Worm (Caenorhabditis elegans) whole organism, late embryonic: ENCODE results near the gene ssp-33.

Experiments used
- F13H6.1 ChIP-seq: sonication (generic microtip); optimal IDR thresholded peaks from 2 replicates; lab custom pipeline; 2016; ENCODE audit warnings: missing genetic modification characterization, missing compliant biosample characterization
- ceh-6 ChIP-seq: fragments of 200-800 bp; sonication (Bioruptor generic); optimal IDR thresholded peaks from 2 replicates; lab custom pipeline; 2018; ENCODE audit warnings: mild to moderate bottlenecking, missing genetic modification characterization, missing compliant biosample characterization
- ceh-9 ChIP-seq: sonication (generic microtip); optimal IDR thresholded peaks from 2 replicates; lab custom pipeline; 2016; ENCODE audit warnings: mild to moderate bottlenecking, missing genetic modification characterization, inconsistent platforms, missing compliant biosample characterization
- hlh-30 ChIP-seq: sonication (generic microtip); optimal IDR thresholded peaks from 2 replicates; lab custom pipeline; 2017; ENCODE audit warnings: antibody characterized with exemption, missing genetic modification characterization, missing compliant biosample characterization; ENCODE audit not compliant: insufficient read depth
- lim-6 ChIP-seq: sonication (generic microtip); optimal IDR thresholded peaks from 2 replicates; lab custom pipeline; 2016; ENCODE audit warnings: missing genetic modification characterization, missing compliant biosample characterization
- lin-11 ChIP-seq: fragments of 200-800 bp; sonication (Bioruptor generic); optimal IDR thresholded peaks from 2 replicates; lab custom pipeline; 2018; ENCODE audit warnings: mild to moderate bottlenecking, missing genetic modification characterization, missing compliant biosample characterization
- nfya-1 ChIP-seq: sonication (generic microtip); optimal IDR thresholded peaks from 2 replicates; lab custom pipeline; 2017; ENCODE audit warnings: missing genetic modification characterization, mild to moderate bottlenecking, missing compliant biosample characterization, antibody characterized with exemption, moderate library complexity
- npax-4 ChIP-seq: sonication (generic microtip); optimal IDR thresholded peaks from 2 replicates; lab custom pipeline; 2016; ENCODE audit warnings: missing genetic modification characterization, missing compliant biosample characterization
- unc-3 ChIP-seq, 2 experiments: fragments of 200-800 bp in 1 of 2; sonication (Bioruptor generic) in 1 of 2; sonication (generic microtip) in 1 of 2; conservative IDR thresholded peaks in 1 of 2; optimal IDR thresholded peaks in 1 of 2; 2 replicates each; pipeline versions ENCODE4 v1.3.6 to Lab custom; 2016 to 2022; ENCODE audit warnings: missing compliant biosample characterization in 2 of 2, missing genetic modification characterization in 2 of 2, missing genetic modification reagents in 1 of 2
- unc-42 ChIP-seq: sonication (generic microtip); optimal IDR thresholded peaks from 2 replicates; lab custom pipeline; 2016; ENCODE audit warnings: missing genotype, missing genetic modification characterization, missing compliant biosample characterization
- zip-5 ChIP-seq: sonication (generic microtip); optimal IDR thresholded peaks from 2 replicates; lab custom pipeline; 2016; ENCODE audit warnings: missing genetic modification characterization, missing compliant biosample characterization

ce11 chrV:14744824-14745223 is 33.6 kb downstream of the ssp-33 start:
- TF ChIP-seq ceh-6 (GFP tag; lab: Kevin White, UChicago) (no peak), lim-6 (tag; lab: Kevin White, UChicago) (no peak), F13H6.1 (no peak), ceh-9 (tag; lab: Kevin White, UChicago) (no peak), unc-42 (tag; lab: Kevin White, UChicago) (no peak), unc-3 (GFP tag; conservative IDR thresholded peaks at IDR 0.05; lab: Robert Waterston, UW) (no peak), unc-3 (tag; optimal IDR thresholded peaks at IDR 0.05; lab: Kevin White, UChicago) (no peak), hlh-30 (tag; lab: Kevin White, UChicago) (no peak), lin-11 (tag; lab: Kevin White, UChicago) (no peak), zip-5 (tag; lab: Kevin White, UChicago) (no peak), npax-4 (tag; lab: Kevin White, UChicago) (no peak), nfya-1 (tag; lab: Kevin White, UChicago) (no peak)
